Worm (Caenorhabditis elegans) whole organism, late embryonic: ENCODE measurements around the gene otpl-8.

Experiments used
- C08G9.2 ChIP-seq: sonication (generic microtip); optimal IDR thresholded peaks from 2 replicates; lab custom pipeline; 2016; ENCODE audit warnings: mild to moderate bottlenecking, missing genetic modification characterization, moderate library complexity, missing compliant biosample characterization
- T23F11.4 ChIP-seq: fragments of 200-800 bp; sonication (Bioruptor generic); optimal IDR thresholded peaks from 2 replicates; lab custom pipeline; 2018; ENCODE audit warnings: mild to moderate bottlenecking, missing genetic modification characterization, missing compliant biosample characterization
- Y22D7AL.16 ChIP-seq: sonication (generic microtip); optimal IDR thresholded peaks from 2 replicates; lab custom pipeline; 2016; ENCODE audit warnings: missing genetic modification characterization, missing compliant biosample characterization
- ama-1 ChIP-seq: fragments of 150-350 bp; optimal IDR thresholded peaks from 2 replicates; lab custom pipeline; 2014
- ceh-14 ChIP-seq: sonication (generic microtip); optimal IDR thresholded peaks from 2 replicates; lab custom pipeline; 2016; ENCODE audit warnings: missing genotype, missing genetic modification characterization, missing compliant biosample characterization
- ceh-18 ChIP-seq: sonication (generic microtip); optimal IDR thresholded peaks from 2 replicates; lab custom pipeline; 2016; ENCODE audit warnings: missing genetic modification characterization, missing compliant biosample characterization
- ceh-2 ChIP-seq: sonication (generic microtip); optimal IDR thresholded peaks from 2 replicates; lab custom pipeline; 2016; ENCODE audit warnings: missing genotype, missing genetic modification characterization, missing compliant biosample characterization
- ceh-22 ChIP-seq: sonication (generic microtip); optimal IDR thresholded peaks from 2 replicates; lab custom pipeline; 2017; ENCODE audit warnings: missing biosample characterization, missing genetic modification characterization
- ceh-24 ChIP-seq: sonication (generic microtip); optimal IDR thresholded peaks from 2 replicates; lab custom pipeline; 2016; ENCODE audit warnings: mild to moderate bottlenecking, missing genetic modification characterization, missing compliant biosample characterization
- ceh-30 ChIP-seq: fragments of 150-350 bp; optimal IDR thresholded peaks from 2 replicates; lab custom pipeline; 2014; ENCODE audit warnings: missing biosample characterization, missing genetic modification characterization
- ceh-31 ChIP-seq: sonication (generic microtip); optimal IDR thresholded peaks from 2 replicates; lab custom pipeline; 2016; ENCODE audit warnings: missing genetic modification characterization, missing compliant biosample characterization
- ceh-48 ChIP-seq: sonication (generic microtip); optimal IDR thresholded peaks from 2 replicates; lab custom pipeline; 2016; ENCODE audit warnings: missing genetic modification characterization, inconsistent platforms, missing compliant biosample characterization
- ceh-6 ChIP-seq: fragments of 200-800 bp; sonication (Bioruptor generic); optimal IDR thresholded peaks from 2 replicates; lab custom pipeline; 2018; ENCODE audit warnings: mild to moderate bottlenecking, missing genetic modification characterization, missing compliant biosample characterization
- ceh-9 ChIP-seq: sonication (generic microtip); optimal IDR thresholded peaks from 2 replicates; lab custom pipeline; 2016; ENCODE audit warnings: mild to moderate bottlenecking, missing genetic modification characterization, inconsistent platforms, missing compliant biosample characterization
- dve-1 ChIP-seq: sonication (generic microtip); optimal IDR thresholded peaks from 2 replicates; lab custom pipeline; 2017; ENCODE audit warnings: antibody characterized with exemption, mild to moderate bottlenecking, missing genetic modification characterization, missing compliant biosample characterization
- ets-4 ChIP-seq: sonication (generic microtip); optimal IDR thresholded peaks from 2 replicates; lab custom pipeline; 2016; ENCODE audit warnings: missing genetic modification characterization, missing compliant biosample characterization
- eyg-1 ChIP-seq: sonication (generic microtip); optimal IDR thresholded peaks from 2 replicates; lab custom pipeline; 2016; ENCODE audit warnings: missing genotype, missing genetic modification characterization, missing compliant biosample characterization
- fkh-10 ChIP-seq: fragments of 150-350 bp; optimal IDR thresholded peaks from 2 replicates; lab custom pipeline; 2014; ENCODE audit warnings: missing biosample characterization, missing genetic modification reagents, missing genetic modification characterization
- fkh-6 ChIP-seq: sonication (generic microtip); optimal IDR thresholded peaks from 2 replicates; lab custom pipeline; 2016; ENCODE audit warnings: missing genetic modification characterization, missing compliant biosample characterization
- gmeb-2 ChIP-seq: sonication (generic microtip); optimal IDR thresholded peaks from 2 replicates; lab custom pipeline; 2016; ENCODE audit warnings: missing genetic modification characterization, inconsistent platforms, missing compliant biosample characterization
- hlh-13 ChIP-seq: fragments of 200-800 bp; sonication (Bioruptor generic); optimal IDR thresholded peaks from 2 replicates; lab custom pipeline; 2018; ENCODE audit warnings: mild to moderate bottlenecking, missing genetic modification characterization, missing compliant biosample characterization
- hlh-30 ChIP-seq: sonication (generic microtip); optimal IDR thresholded peaks from 2 replicates; lab custom pipeline; 2017; ENCODE audit warnings: antibody characterized with exemption, missing genetic modification characterization, missing compliant biosample characterization; ENCODE audit not compliant: insufficient read depth
- mec-3 ChIP-seq: sonication (generic microtip); optimal IDR thresholded peaks from 2 replicates; lab custom pipeline; 2016; ENCODE audit warnings: borderline replicate concordance, missing genetic modification characterization, missing compliant biosample characterization
- nhr-232 ChIP-seq: sonication (generic microtip); optimal IDR thresholded peaks from 2 replicates; lab custom pipeline; 2016; ENCODE audit warnings: missing genetic modification characterization, missing compliant biosample characterization
- npax-4 ChIP-seq: sonication (generic microtip); optimal IDR thresholded peaks from 2 replicates; lab custom pipeline; 2016; ENCODE audit warnings: missing genetic modification characterization, missing compliant biosample characterization
- pax-1 ChIP-seq: fragments of 150-350 bp; optimal IDR thresholded peaks from 2 replicates; lab custom pipeline; 2014; ENCODE audit warnings: missing biosample characterization, missing genetic modification characterization
- pha-2 ChIP-seq: sonication (generic microtip); optimal IDR thresholded peaks from 2 replicates; lab custom pipeline; 2017; ENCODE audit warnings: mild to moderate bottlenecking, missing genetic modification characterization, missing compliant biosample characterization
- pqm-1 ChIP-seq: sonication (generic microtip); optimal IDR thresholded peaks from 2 replicates; lab custom pipeline; 2016; ENCODE audit warnings: missing genetic modification characterization, missing compliant biosample characterization
- ref-2 ChIP-seq: sonication (generic microtip); optimal IDR thresholded peaks from 2 replicates; lab custom pipeline; 2016; ENCODE audit warnings: missing genetic modification characterization, missing compliant biosample characterization
- sdc-2 ChIP-seq: sonication (generic microtip); optimal IDR thresholded peaks from 2 replicates; lab custom pipeline; 2016; ENCODE audit warnings: missing genotype, missing genetic modification characterization, missing compliant biosample characterization
- tbx-2 ChIP-seq: sonication (generic microtip); optimal IDR thresholded peaks from 2 replicates; lab custom pipeline; 2016; ENCODE audit warnings: missing genetic modification characterization, missing compliant biosample characterization
- tbx-7 ChIP-seq: sonication (generic microtip); optimal IDR thresholded peaks from 2 replicates; lab custom pipeline; 2016; ENCODE audit warnings: missing genotype, missing genetic modification characterization, missing compliant biosample characterization
- ttx-3 ChIP-seq: sonication (generic microtip); optimal IDR thresholded peaks from 2 replicates; lab custom pipeline; 2016; ENCODE audit warnings: missing genetic modification reagents, missing genetic modification characterization, missing compliant biosample characterization
- unc-3 ChIP-seq, 2 experiments: fragments of 200-800 bp in 1 of 2; sonication (Bioruptor generic) in 1 of 2; sonication (generic microtip) in 1 of 2; conservative IDR thresholded peaks in 1 of 2; optimal IDR thresholded peaks in 1 of 2; 2 replicates each; pipeline versions ENCODE4 v1.3.6 to Lab custom; 2016 to 2022; ENCODE audit warnings: missing compliant biosample characterization in 2 of 2, missing genetic modification characterization in 2 of 2, missing genetic modification reagents in 1 of 2
- unc-86 ChIP-seq: sonication (generic microtip); optimal IDR thresholded peaks from 2 replicates; lab custom pipeline; 2016; ENCODE audit warnings: missing genetic modification characterization, missing compliant biosample characterization

Gene otpl-8

ce11 chrX:12299834-12300233, 29.1 kb upstream of the otpl-8 start, which contains the start of gene W06D11.5:
W06D11.5 (plus strand) TSS chrX:12300134.
- TF ChIP-seq ceh-6 (GFP tag; lab: Kevin White, UChicago) (no peak), pqm-1 (tag; lab: Kevin White, UChicago) (no peak), tbx-7 (no peak), ceh-31 (tag; lab: Kevin White, UChicago) (no peak), ceh-9 (tag; lab: Kevin White, UChicago) (no peak), nhr-232 (tag; lab: Kevin White, UChicago) (no peak), sdc-2 (tag; lab: Kevin White, UChicago) (no peak), ama-1 (no peak), ceh-2 (tag; lab: Kevin White, UChicago) (no peak), ceh-14 (no peak), ceh-48 (tag; lab: Kevin White, UChicago) (no peak), hlh-13 (GFP tag; lab: Kevin White, UChicago) (no peak), fkh-6 (tag; lab: Kevin White, UChicago) (no peak), ceh-22 (tag; lab: Kevin White, UChicago) (no peak), ceh-18 (no peak), mec-3 (tag; lab: Kevin White, UChicago) (no peak), Y22D7AL.16 (tag; lab: Kevin White, UChicago) (no peak), ets-4 (no peak)

- TF ChIP-seq tbx-2 (tag; lab: Kevin White, UChicago): no peak
- no peak for TF ChIP-seq ceh-24
- no peak for TF ChIP-seq dve-1 (tag; lab: Kevin White, UChicago)
- no peak for TF ChIP-seq eyg-1 (tag; lab: Kevin White, UChicago)
- no peak for TF ChIP-seq Y22D7AL.16 (tag; lab: Kevin White, UChicago)
- no peak for TF ChIP-seq gmeb-2
- no peak for TF ChIP-seq ceh-6 (GFP tag; lab: Kevin White, UChicago)
- TF ChIP-seq T23F11.4 (GFP tag; lab: Kevin White, UChicago): no peak
- no peak for TF ChIP-seq ref-2 (tag; lab: Kevin White, UChicago)
- TF ChIP-seq fkh-10 (GFP tag; lab: Kevin White, UChicago): no peak
- TF ChIP-seq hlh-30: no peak
- TF ChIP-seq unc-3 (GFP tag; conservative IDR thresholded peaks at IDR 0.05; lab: Robert Waterston, UW): no peak
- TF ChIP-seq unc-3 (tag; optimal IDR thresholded peaks at IDR 0.05; lab: Kevin White, UChicago): no peak
- TF ChIP-seq pha-2 (tag; lab: Kevin White, UChicago): no peak
Measured at ce11 chrX:12298324-12298723, 27.6 kb upstream of the otpl-8 start, which contains the start of gene W06D11.3. W06D11.3 (plus strand) TSS chrX:12298683.

- TF ChIP-seq unc-86: no peak
- TF ChIP-seq gmeb-2: no peak
- TF ChIP-seq pha-2 (tag; lab: Kevin White, UChicago): no peak
- TF ChIP-seq ceh-2 (tag; lab: Kevin White, UChicago): no peak
- no peak for TF ChIP-seq Y22D7AL.16 (tag; lab: Kevin White, UChicago)
- TF ChIP-seq ref-2 (tag; lab: Kevin White, UChicago): no peak
- no peak for TF ChIP-seq ttx-3 (tag; lab: Kevin White, UChicago)
- TF ChIP-seq C08G9.2 (tag; lab: Kevin White, UChicago): no peak
Measured at ce11 chrX:12296392-12296791, 25.7 kb upstream of the otpl-8 start, which contains the start of gene W06D11.2. W06D11.2 (minus strand) TSS chrX:12296730.

- no peak for TF ChIP-seq ceh-48 (tag; lab: Kevin White, UChicago)
- no peak for TF ChIP-seq ceh-18
- no peak for TF ChIP-seq pax-1
- no peak for TF ChIP-seq ama-1
- TF ChIP-seq ttx-3 (tag; lab: Kevin White, UChicago): no peak
Measured at ce11 chrX:12294263-12294662, 23.5 kb upstream of the otpl-8 start, which contains the start of gene W06D11.1. W06D11.1 (plus strand) TSS chrX:12294563.

- TF ChIP-seq ceh-48 (tag; lab: Kevin White, UChicago) (no peak), npax-4 (tag; lab: Kevin White, UChicago) (no peak), ceh-18 (no peak), ceh-30 (tag; lab: Kevin White, UChicago) (no peak)
Measured at ce11 chrX:12290539-12290938, 19.8 kb upstream of the otpl-8 start, which contains the start of gene C04B4.4. C04B4.4 (plus strand) TSS chrX:12290839.
